Fruit fly (Drosophila melanogaster) whole organism, embryonic: Measurements from ENCODE around the gene CG16719.

Experiments
- BtbVII ChIP-seq: fragments of 200-800 bp; sonication (Bioruptor generic); optimal IDR thresholded peaks from 3 replicates; lab custom pipeline; 2017; ENCODE audit warnings: missing biosample characterization, mild to moderate bottlenecking, missing genetic modification characterization
- CG10959 ChIP-seq: fragments of 200-800 bp; sonication (Bioruptor generic); IDR thresholded peaks from 2 replicates; pipeline ENCODE4 v1.3.6; 2022; ENCODE audit warnings: missing biosample characterization, missing genetic modification characterization
- CG11695 ChIP-seq: fragments of 200-800 bp; sonication (Bioruptor generic); IDR thresholded peaks from 3 replicates; pipeline ENCODE4 v1.3.6; 2022; ENCODE audit warnings: missing biosample characterization, missing genetic modification characterization
- CG12104 ChIP-seq: fragments of 200-800 bp; sonication (Bioruptor generic); optimal IDR thresholded peaks from 3 replicates; lab custom pipeline; 2016; ENCODE audit warnings: missing biosample characterization, missing genetic modification characterization
- CG12219 ChIP-seq: fragments of 200-800 bp; sonication (Bioruptor generic); optimal IDR thresholded peaks from 3 replicates; lab custom pipeline; 2018; ENCODE audit warnings: missing biosample characterization, mild to moderate bottlenecking, missing genetic modification characterization
- CG13296 ChIP-seq: fragments of 200-800 bp; sonication (Bioruptor generic); optimal IDR thresholded peaks from 3 replicates; lab custom pipeline; 2018; ENCODE audit warnings: missing biosample characterization, mild to moderate bottlenecking, missing genetic modification characterization
- CG14441 ChIP-seq: fragments of 200-800 bp; sonication (Bioruptor generic); IDR thresholded peaks from 2 replicates; pipeline ENCODE4 v1.3.6; 2022; ENCODE audit warnings: missing biosample characterization, missing genetic modification characterization
- CG16779 ChIP-seq: fragments of 200-800 bp; sonication (Bioruptor generic); IDR thresholded peaks from 2 replicates; pipeline ENCODE4 v1.3.6; 2022; ENCODE audit warnings: missing biosample characterization, missing genetic modification characterization
- CG1792 ChIP-seq: fragments of 200-800 bp; sonication (Bioruptor generic); optimal IDR thresholded peaks from 2 replicates; lab custom pipeline; 2016; ENCODE audit warnings: missing biosample characterization, missing genetic modification characterization
- CG18262 ChIP-seq: fragments of 200-800 bp; optimal IDR thresholded peaks from 3 replicates; lab custom pipeline; 2019; ENCODE audit warnings: missing biosample characterization, mild to moderate bottlenecking, missing genetic modification characterization, moderate library complexity
- CG18764 ChIP-seq: fragments of 200-800 bp; sonication (Bioruptor generic); optimal IDR thresholded peaks from 3 replicates; lab custom pipeline; 2016; ENCODE audit warnings: missing biosample characterization, missing genetic modification characterization
- CG2889 ChIP-seq: fragments of 200-800 bp; sonication (Bioruptor generic); IDR thresholded peaks from 3 replicates; pipeline ENCODE4 v1.3.6; 2022; ENCODE audit warnings: missing biosample characterization, missing genetic modification characterization
- CG30431 ChIP-seq: fragments of 200-800 bp; sonication (Bioruptor generic); optimal IDR thresholded peaks from 2 replicates; lab custom pipeline; 2017; ENCODE audit warnings: missing biosample characterization, missing genetic modification characterization
- CG3281 ChIP-seq: fragments of 200-800 bp; sonication (Bioruptor generic); optimal IDR thresholded peaks from 3 replicates; lab custom pipeline; 2017; ENCODE audit warnings: missing biosample characterization, mild to moderate bottlenecking, missing genetic modification characterization
- CG3995 ChIP-seq: fragments of 200-800 bp; sonication (Bioruptor generic); optimal IDR thresholded peaks from 3 replicates; lab custom pipeline; 2016; ENCODE audit warnings: missing biosample characterization, missing genetic modification characterization
- CG4282 ChIP-seq: fragments of 200-800 bp; sonication (Bioruptor generic); optimal IDR thresholded peaks from 2 replicates; lab custom pipeline; 2016; ENCODE audit warnings: missing biosample characterization, missing genetic modification characterization
- CG9727 ChIP-seq: fragments of 200-800 bp; sonication (Bioruptor generic); optimal IDR thresholded peaks from 3 replicates; lab custom pipeline; 2017; ENCODE audit warnings: missing biosample characterization, mild to moderate bottlenecking, missing genetic modification characterization
- ERR ChIP-seq: fragments of 200-800 bp; sonication (Bioruptor generic); optimal IDR thresholded peaks from 2 replicates; lab custom pipeline; 2016; ENCODE audit warnings: missing biosample characterization, missing genetic modification characterization
- Ets65A ChIP-seq: fragments of 200-800 bp; sonication (Bioruptor generic); peaks from one replicate; lab custom pipeline; 2016; ENCODE audit warnings: missing biosample characterization, missing genetic modification characterization
- Gug ChIP-seq: fragments of 200-800 bp; sonication (Bioruptor generic); IDR thresholded peaks from 4 replicates; pipeline ENCODE4 v1.3.6; 2022; ENCODE audit warnings: missing biosample characterization, missing genetic modification characterization
- H2.0 ChIP-seq: fragments of 200-800 bp; sonication (Bioruptor generic); IDR thresholded peaks from 2 replicates; pipeline ENCODE4 v1.3.6; 2022; ENCODE audit warnings: missing biosample characterization, missing genetic modification characterization
- HLH54F ChIP-seq: fragments of 200-800 bp; sonication (Bioruptor generic); optimal IDR thresholded peaks from 3 replicates; lab custom pipeline; 2016; ENCODE audit warnings: missing biosample characterization, missing genetic modification characterization
- Lpt ChIP-seq: fragments of >200 bp; optimal IDR thresholded peaks from 2 replicates; lab custom pipeline; 2018; ENCODE audit warnings: missing biosample characterization, missing genetic modification characterization
- MBD-R2 ChIP-seq: fragments of 200-800 bp; sonication (Bioruptor generic); IDR thresholded peaks from 2 replicates; pipeline ENCODE4 v1.3.6; 2022; ENCODE audit warnings: missing biosample characterization, missing genetic modification characterization
- Med ChIP-seq: fragments of 200-800 bp; sonication (Bioruptor generic); peaks from one replicate; lab custom pipeline; 2016; ENCODE audit warnings: missing biosample characterization, missing genetic modification characterization, mild to moderate bottlenecking, inconsistent platforms, moderate library complexity
- Meics ChIP-seq: fragments of 200-800 bp; sonication (Bioruptor generic); optimal IDR thresholded peaks from 2 replicates; lab custom pipeline; 2017; ENCODE audit warnings: missing biosample characterization, mild to moderate bottlenecking, missing genetic modification characterization
- Scr ChIP-seq: fragments of 200-800 bp; sonication (Bioruptor generic); IDR thresholded peaks from 2 replicates; pipeline ENCODE4 v1.3.6; 2022; ENCODE audit warnings: missing biosample characterization, missing genetic modification characterization; ENCODE audit not compliant: partially characterized antibody
- Sox102F ChIP-seq: fragments of 200-800 bp; sonication (Bioruptor generic); optimal IDR thresholded peaks from 2 replicates; lab custom pipeline; 2018; ENCODE audit warnings: missing biosample characterization, mild to moderate bottlenecking, missing genetic modification characterization, moderate library complexity
- cad ChIP-seq: fragments of >200 bp; optimal IDR thresholded peaks from 2 replicates; lab custom pipeline; 2017; ENCODE audit warnings: missing biosample characterization, missing genetic modification characterization
- chn ChIP-seq: fragments of 200-800 bp; sonication (Bioruptor generic); optimal IDR thresholded peaks from 2 replicates; lab custom pipeline; 2016; ENCODE audit warnings: missing biosample characterization, missing genetic modification characterization
- crp ChIP-seq, 2 experiments: fragments of 200-800 bp; sonication (Bioruptor generic); optimal IDR thresholded peaks; 2 replicates in 1 of 2; 3 replicates in 1 of 2; lab custom pipeline; 2017; ENCODE audit warnings: missing biosample characterization in 2 of 2, missing genetic modification characterization in 2 of 2, mild to moderate bottlenecking in 1 of 2, moderate library complexity in 1 of 2
- eve ChIP-seq, 2 experiments: fragments of >200 bp; optimal IDR thresholded peaks; 2 replicates each; lab custom pipeline; 2017; ENCODE audit warnings: missing biosample characterization in 2 of 2, missing genetic modification characterization in 2 of 2
- gem ChIP-seq: fragments of 200-800 bp; sonication (Bioruptor generic); optimal IDR thresholded peaks from 2 replicates; lab custom pipeline; 2019; ENCODE audit warnings: missing biosample characterization, mild to moderate bottlenecking, missing genetic modification characterization, moderate library complexity
- gfzf ChIP-seq: fragments of 200-800 bp; sonication (Bioruptor generic); optimal IDR thresholded peaks from 2 replicates; lab custom pipeline; 2016; ENCODE audit warnings: missing biosample characterization, mild to moderate bottlenecking, missing genetic modification characterization, moderate library complexity
- grn ChIP-seq: fragments of 200-800 bp; sonication (Bioruptor generic); optimal IDR thresholded peaks from 3 replicates; lab custom pipeline; 2017; ENCODE audit warnings: missing biosample characterization, missing genetic modification characterization
- gsb ChIP-seq: fragments of 200-800 bp; sonication (Bioruptor generic); IDR thresholded peaks from 2 replicates; pipeline ENCODE4 v1.3.6; 2022; ENCODE audit warnings: missing biosample characterization, missing genetic modification characterization
- gt ChIP-seq: fragments of 200-800 bp; sonication (Bioruptor generic); IDR thresholded peaks from 2 replicates; pipeline ENCODE4 v1.3.6; 2022; ENCODE audit warnings: missing biosample characterization, missing genetic modification characterization
- hb ChIP-seq: fragments of 200-800 bp; sonication (Bioruptor generic); IDR thresholded peaks from 3 replicates; pipeline ENCODE4 v1.3.6; 2022; ENCODE audit warnings: missing biosample characterization, missing genetic modification characterization; ENCODE audit not compliant: partially characterized antibody
- inv ChIP-seq: fragments of 200-800 bp; sonication (Bioruptor generic); IDR thresholded peaks from 2 replicates; pipeline ENCODE4 v1.3.6; 2022; ENCODE audit warnings: missing biosample characterization, missing genetic modification characterization; ENCODE audit not compliant: partially characterized antibody
- klu ChIP-seq: fragments of 200-800 bp; sonication (Bioruptor generic); IDR thresholded peaks from 2 replicates; pipeline ENCODE4 v1.3.6; 2022; ENCODE audit warnings: missing biosample characterization, missing genetic modification characterization
- nom ChIP-seq: fragments of 200-800 bp; sonication (Bioruptor generic); optimal IDR thresholded peaks from 2 replicates; lab custom pipeline; 2017; ENCODE audit warnings: missing biosample characterization, missing genetic modification characterization, mild to moderate bottlenecking, moderate library complexity, missing genetic modification reagents
- odd ChIP-seq: fragments of 200-800 bp; sonication (Bioruptor generic); optimal IDR thresholded peaks from 2 replicates; lab custom pipeline; 2017; ENCODE audit warnings: missing biosample characterization, mild to moderate bottlenecking, missing genetic modification characterization
- onecut ChIP-seq: fragments of 200-800 bp; sonication (Bioruptor generic); IDR thresholded peaks from 2 replicates; pipeline ENCODE4 v1.3.6; 2022; ENCODE audit warnings: missing biosample characterization, missing genetic modification characterization
- p53 ChIP-seq: fragments of 200-800 bp; sonication (Bioruptor generic); optimal IDR thresholded peaks from 2 replicates; lab custom pipeline; 2016; ENCODE audit warnings: missing biosample characterization, missing genetic modification characterization
- pros ChIP-seq: fragments of 200-800 bp; sonication (Bioruptor generic); optimal IDR thresholded peaks from 3 replicates; lab custom pipeline; 2019; ENCODE audit warnings: missing biosample characterization, mild to moderate bottlenecking, missing genetic modification characterization, moderate library complexity
- run ChIP-seq: fragments of 200-800 bp; sonication (Bioruptor generic); optimal IDR thresholded peaks from 3 replicates; lab custom pipeline; 2018; ENCODE audit warnings: missing biosample characterization, mild to moderate bottlenecking, missing genetic modification characterization
- sens ChIP-seq: fragments of 200-800 bp; sonication (Bioruptor generic); peaks from one replicate; lab custom pipeline; 2016; ENCODE audit warnings: missing biosample characterization, missing genetic modification characterization
- seq ChIP-seq: fragments of 200-800 bp; sonication (Bioruptor generic); IDR thresholded peaks from 2 replicates; pipeline ENCODE4 v1.3.6; 2022; ENCODE audit warnings: missing biosample characterization, missing genetic modification characterization
- tap ChIP-seq: fragments of 200-800 bp; optimal IDR thresholded peaks from 3 replicates; lab custom pipeline; 2019; ENCODE audit warnings: missing biosample characterization, mild to moderate bottlenecking, missing genetic modification characterization, moderate library complexity
- z ChIP-seq: fragments of 200-800 bp; sonication (Bioruptor generic); IDR thresholded peaks from 3 replicates; pipeline ENCODE4 v1.3.6; 2022; ENCODE audit warnings: missing biosample characterization, missing genetic modification characterization
- zfh1 ChIP-seq: fragments of 200-800 bp; sonication (Bioruptor generic); IDR thresholded peaks from 3 replicates; pipeline ENCODE4 v1.3.6; 2022; ENCODE audit warnings: missing biosample characterization, missing genetic modification characterization

Gene CG16719

DNA sequence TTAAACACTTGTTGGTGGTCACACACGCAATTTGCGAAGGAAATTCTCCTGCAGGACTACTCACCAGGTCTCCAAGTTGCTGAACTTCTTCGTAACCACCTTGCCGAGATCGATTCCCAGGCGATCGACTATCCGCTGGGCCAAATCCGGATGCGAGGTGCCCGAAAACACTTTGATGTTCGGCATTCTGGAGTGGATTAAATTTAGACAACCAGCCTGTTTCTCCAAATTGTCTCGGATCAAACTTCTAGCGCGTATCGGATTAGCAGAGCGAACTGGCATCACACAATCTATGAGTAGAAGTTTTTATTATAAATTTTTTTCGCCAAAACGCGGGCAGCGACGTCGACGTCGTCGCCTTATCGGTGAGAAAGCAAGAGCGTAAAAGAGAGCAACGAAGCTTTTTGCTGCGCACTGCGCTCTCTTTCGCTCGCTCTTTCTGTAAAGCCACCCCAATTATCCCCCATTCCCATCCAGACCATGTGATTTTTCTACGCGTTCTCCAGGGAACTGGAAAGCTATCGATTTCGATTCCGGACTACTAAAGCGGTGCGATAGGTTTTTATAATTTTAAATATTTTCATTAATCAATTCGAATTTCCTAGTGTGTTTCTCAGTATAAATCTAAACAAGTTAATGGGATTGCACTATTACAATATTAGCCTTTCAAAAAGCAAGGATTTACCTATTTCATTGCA is 9.3 kb downstream of the CG16719 start (continued):
- TF ChIP-seq CG10959 (GFP tag; lab: Robert Waterston, UW): no peak
- TF ChIP-seq Scr (GFP tag; lab: Robert Waterston, UW): 0 out of 2 replicates have a peak, but pooled peaks have one; percentile 33
- TF ChIP-seq H2.0 (GFP tag; lab: Robert Waterston, UW): no peak
- no peak for TF ChIP-seq chn (GFP tag; lab: Kevin White, UChicago)
- TF ChIP-seq onecut (GFP tag; lab: Robert Waterston, UW): no peak
- TF ChIP-seq Ets65A (GFP tag; lab: Kevin White, UChicago): no peak
- TF ChIP-seq klu (GFP tag; lab: Robert Waterston, UW): no peak
- 0 out of 3 replicates have a peak, but pooled peaks have one; percentile 26 for TF ChIP-seq CG11695
- TF ChIP-seq seq (GFP tag; lab: Robert Waterston, UW): peak; percentile 49; the same call in 1 of the 2 replicates
- no peak for TF ChIP-seq Lpt (GFP tag; lab: Kevin White, UChicago)
- no peak for TF ChIP-seq inv (GFP tag; lab: Robert Waterston, UW)
- no peak for TF ChIP-seq run
- TF ChIP-seq MBD-R2 (GFP tag; lab: Robert Waterston, UW): no peak
- no peak for TF ChIP-seq CG12104 (GFP tag; lab: Kevin White, UChicago)
- no peak for TF ChIP-seq CG3281 (GFP tag; lab: Kevin White, UChicago)
- no peak for TF ChIP-seq CG12219 (GFP tag; lab: Kevin White, UChicago)
- TF ChIP-seq pros (GFP tag; lab: Kevin White, UChicago): no peak
- TF ChIP-seq Gug (GFP tag; lab: Robert Waterston, UW): no peak
- no peak for TF ChIP-seq CG4282
- TF ChIP-seq hb (GFP tag; lab: Robert Waterston, UW): no peak
- no peak for TF ChIP-seq HLH54F (GFP tag; lab: Kevin White, UChicago)
- TF ChIP-seq CG30431 (GFP tag; lab: Kevin White, UChicago): no peak
- no peak for TF ChIP-seq CG1792 (GFP tag; lab: Kevin White, UChicago)
- peak; percentile 8 for TF ChIP-seq nom (GFP tag; lab: Kevin White, UChicago)
- TF ChIP-seq cad (GFP tag; lab: Kevin White, UChicago): no peak
- TF ChIP-seq zfh1 (GFP tag; lab: Robert Waterston, UW): no peak
- no peak for TF ChIP-seq gsb (GFP tag; lab: Robert Waterston, UW)
- no peak for TF ChIP-seq gt
- no peak for TF ChIP-seq odd (GFP tag; lab: Kevin White, UChicago)
- TF ChIP-seq CG18764 (GFP tag; lab: Kevin White, UChicago): no peak
- TF ChIP-seq Sox102F (GFP tag; lab: Kevin White, UChicago): no peak
- TF ChIP-seq p53 (GFP tag; lab: Kevin White, UChicago): no peak
- no peak for TF ChIP-seq CG18262 (tag; lab: Kevin White, UChicago)
- TF ChIP-seq z (GFP tag; lab: Robert Waterston, UW): no peak
- TF ChIP-seq CG3995 (GFP tag; lab: Kevin White, UChicago): peak; percentile 13
- TF ChIP-seq ERR (GFP tag; lab: Kevin White, UChicago): no peak
- TF ChIP-seq CG16779 (GFP tag; lab: Robert Waterston, UW): no peak
- TF ChIP-seq, all 482 proteins: peak for 45

dm6 chr3L:9694867-9695236 is 9.9 kb downstream of the CG16719 start:
- TF ChIP-seq eve (GFP tag; optimal IDR thresholded peaks at IDR 0.05; lab: Kevin White, UChicago) (peak in 1 of 2 experiments; percentile 45), gfzf (no peak), BtbVII (GFP tag; lab: Kevin White, UChicago) (peak; percentile 6), Med (GFP tag; lab: Kevin White, UChicago) (peak; percentile 25), CG14441 (GFP tag; lab: Robert Waterston, UW) (no peak), CG13296 (no peak), seq (GFP tag; lab: Robert Waterston, UW) (no peak), Meics (GFP tag; lab: Kevin White, UChicago) (no peak), CG2889 (no peak), crp (GFP tag; optimal IDR thresholded peaks at IDR 0.05; lab: Kevin White, UChicago) (peak in 1 of 2 experiments; percentile 58), gem (tag; lab: Kevin White, UChicago) (peak; percentile 4), sens (GFP tag; lab: Kevin White, UChicago) (peak; percentile 53), CG9727 (GFP tag; lab: Kevin White, UChicago) (peak; percentile 3), tap (tag; lab: Kevin White, UChicago) (no peak), grn (GFP tag; lab: Kevin White, UChicago) (peak; percentile 55)
